Worm (Caenorhabditis elegans) whole organism, L1 larva: ENCODE results near the gene Y69H2.3.

ENCODE experiments used
- aly-2 ChIP-seq: fragments of 150-350 bp; optimal IDR thresholded peaks from 2 replicates; lab custom pipeline; 2014; ENCODE audit warnings: missing biosample characterization, missing genetic modification characterization
- ceh-82 ChIP-seq, 3 experiments: fragments of 150-350 bp in 1 of 3; sonication (generic microtip) in 2 of 3; optimal IDR thresholded peaks; 2 replicates each; lab custom pipeline; 2014 to 2017; ENCODE audit warnings: missing biosample characterization in 3 of 3, missing genetic modification characterization in 3 of 3
- ces-1 ChIP-seq: fragments of 150-350 bp; optimal IDR thresholded peaks from 2 replicates; lab custom pipeline; 2014; ENCODE audit warnings: missing biosample characterization, missing genetic modification reagents, missing genetic modification characterization
- lin-35 ChIP-seq, 2 experiments: fragments of 150-350 bp; optimal IDR thresholded peaks; 2 replicates each; lab custom pipeline; 2014; ENCODE audit warnings: missing biosample characterization in 2 of 2, missing genetic modification characterization in 2 of 2, missing genetic modification reagents in 2 of 2
- mdl-1 ChIP-seq, 2 experiments: fragments of 150-350 bp; optimal IDR thresholded peaks; 2 replicates each; lab custom pipeline; 2014 to 2017; ENCODE audit warnings: missing biosample characterization in 2 of 2, missing genetic modification characterization in 2 of 2, inconsistent platforms in 1 of 2
- nhr-11 ChIP-seq: fragments of 150-350 bp; optimal IDR thresholded peaks from 2 replicates; lab custom pipeline; 2014; ENCODE audit warnings: missing biosample characterization, missing genetic modification characterization
- nhr-237 ChIP-seq: fragments of 150-350 bp; optimal IDR thresholded peaks from 2 replicates; lab custom pipeline; 2014; ENCODE audit warnings: missing biosample characterization, missing genetic modification characterization
- nhr-28 ChIP-seq: fragments of 150-350 bp; optimal IDR thresholded peaks from 2 replicates; lab custom pipeline; 2014; ENCODE audit warnings: missing biosample characterization, missing genetic modification characterization
- nhr-90 ChIP-seq: sonication (generic microtip); optimal IDR thresholded peaks from 2 replicates; lab custom pipeline; 2016; ENCODE audit warnings: mild to moderate bottlenecking, missing genetic modification characterization, missing compliant biosample characterization; ENCODE audit not compliant: poor library complexity
- pax-3 ChIP-seq: fragments of 200-800 bp; sonication (Bioruptor generic); optimal IDR thresholded peaks from 2 replicates; lab custom pipeline; 2018; ENCODE audit warnings: mild to moderate bottlenecking, missing genetic modification characterization, moderate library complexity, missing compliant biosample characterization
- pqm-1 ChIP-seq: sonication (generic microtip); optimal IDR thresholded peaks from 3 replicates; lab custom pipeline; 2017; ENCODE audit warnings: missing biosample characterization, missing genetic modification characterization
- snpc-4 ChIP-seq: fragments of 150-350 bp; optimal IDR thresholded peaks from 2 replicates; lab custom pipeline; 2014; ENCODE audit warnings: missing biosample characterization, missing genetic modification characterization
- swsn-7 ChIP-seq: sonication (generic microtip); optimal IDR thresholded peaks from 2 replicates; lab custom pipeline; 2016; ENCODE audit warnings: missing genetic modification characterization, missing compliant biosample characterization
- unc-130 ChIP-seq: fragments of 150-350 bp; optimal IDR thresholded peaks from 2 replicates; lab custom pipeline; 2017; ENCODE audit warnings: missing biosample characterization, missing genetic modification characterization, inconsistent platforms

DNA sequence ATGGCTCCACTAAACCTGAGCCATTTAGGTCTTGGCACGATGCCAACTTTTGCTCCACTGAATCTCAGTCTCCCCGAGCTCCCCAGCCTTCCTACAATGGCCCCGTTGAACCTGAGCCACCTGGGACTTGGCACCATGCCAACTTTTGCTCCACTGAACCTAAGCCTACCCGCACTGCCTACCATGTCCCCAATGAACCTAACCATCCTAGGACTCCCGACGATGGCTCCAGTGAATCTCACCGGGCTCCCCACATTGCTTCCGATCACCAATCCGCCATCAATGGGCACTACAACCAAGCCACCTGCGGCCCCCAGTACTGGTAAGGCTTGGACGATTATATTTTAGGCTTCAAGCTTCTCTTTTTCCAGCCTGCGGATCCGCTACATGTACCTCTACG lies 7.9 kb upstream of the Y69H2.3 start:
- TF ChIP-seq unc-130 (tag; lab: Kevin White, UChicago) (no peak), ceh-82 (tag; optimal IDR thresholded peaks at IDR 0.05; lab: Kevin White, UChicago) (no peak), pqm-1 (tag; lab: Kevin White, UChicago) (no peak), ces-1 (GFP tag; lab: Kevin White, UChicago) (no peak), mdl-1 (tag; optimal IDR thresholded peaks at IDR 0.05; lab: Kevin White, UChicago) (no peak), nhr-90 (tag; lab: Kevin White, UChicago) (no peak), nhr-237 (no peak), swsn-7 (tag; lab: Kevin White, UChicago) (no peak), lin-35 (GFP tag; optimal IDR thresholded peaks at IDR 0.05; lab: Kevin White, UChicago) (no peak), nhr-28 (tag; lab: Kevin White, UChicago) (no peak), pax-3 (tag; lab: Kevin White, UChicago) (no peak), snpc-4 (no peak), aly-2 (no peak), nhr-11 (tag; lab: Kevin White, UChicago) (no peak)
